Worm (Caenorhabditis elegans) whole organism, late embryonic: ENCODE results near the gene F46C5.7.
A peak's percentile ranks its signal among the peaks of the same experiment; 100 is the strongest.

ENCODE experiments used
- C08G9.2 ChIP-seq: sonication (generic microtip); optimal IDR thresholded peaks from 2 replicates; lab custom pipeline; 2016; ENCODE audit warnings: mild to moderate bottlenecking, missing genetic modification characterization, moderate library complexity, missing compliant biosample characterization
- K02D7.2 ChIP-seq: sonication (generic microtip); optimal IDR thresholded peaks from 2 replicates; lab custom pipeline; 2017; ENCODE audit warnings: mild to moderate bottlenecking, missing genetic modification characterization, missing compliant biosample characterization
- K09A11.1 ChIP-seq: sonication (generic microtip); optimal IDR thresholded peaks from 2 replicates; lab custom pipeline; 2017; ENCODE audit warnings: antibody characterized with exemption, mild to moderate bottlenecking, missing genetic modification characterization, missing compliant biosample characterization; ENCODE audit not compliant: insufficient read depth
- T23F11.4 ChIP-seq: fragments of 200-800 bp; sonication (Bioruptor generic); optimal IDR thresholded peaks from 2 replicates; lab custom pipeline; 2018; ENCODE audit warnings: mild to moderate bottlenecking, missing genetic modification characterization, missing compliant biosample characterization
- ceh-18 ChIP-seq: sonication (generic microtip); optimal IDR thresholded peaks from 2 replicates; lab custom pipeline; 2016; ENCODE audit warnings: missing genetic modification characterization, missing compliant biosample characterization
- ceh-19 ChIP-seq: fragments of 200-800 bp; sonication (Bioruptor generic); optimal IDR thresholded peaks from 2 replicates; lab custom pipeline; 2018; ENCODE audit warnings: mild to moderate bottlenecking, missing genetic modification characterization, missing compliant biosample characterization
- ceh-2 ChIP-seq: sonication (generic microtip); optimal IDR thresholded peaks from 2 replicates; lab custom pipeline; 2016; ENCODE audit warnings: missing genotype, missing genetic modification characterization, missing compliant biosample characterization
- ceh-24 ChIP-seq: sonication (generic microtip); optimal IDR thresholded peaks from 2 replicates; lab custom pipeline; 2016; ENCODE audit warnings: mild to moderate bottlenecking, missing genetic modification characterization, missing compliant biosample characterization
- ceh-31 ChIP-seq: sonication (generic microtip); optimal IDR thresholded peaks from 2 replicates; lab custom pipeline; 2016; ENCODE audit warnings: missing genetic modification characterization, missing compliant biosample characterization
- ceh-45 ChIP-seq: fragments of 200-800 bp; sonication (Bioruptor generic); IDR thresholded peaks from 2 replicates; pipeline ENCODE4 v1.3.6; 2022; ENCODE audit warnings: missing genetic modification reagents, missing genetic modification characterization, missing compliant biosample characterization
- che-1 ChIP-seq: sonication (generic microtip); optimal IDR thresholded peaks from 2 replicates; lab custom pipeline; 2016; ENCODE audit warnings: mild to moderate bottlenecking, missing genetic modification characterization, missing compliant biosample characterization
- elt-2 ChIP-seq: sonication (generic microtip); optimal IDR thresholded peaks from 2 replicates; lab custom pipeline; 2016; ENCODE audit warnings: missing genetic modification reagents, missing genetic modification characterization, missing compliant biosample characterization
- eyg-1 ChIP-seq: sonication (generic microtip); optimal IDR thresholded peaks from 2 replicates; lab custom pipeline; 2016; ENCODE audit warnings: missing genotype, missing genetic modification characterization, missing compliant biosample characterization
- fkh-6 ChIP-seq: sonication (generic microtip); optimal IDR thresholded peaks from 2 replicates; lab custom pipeline; 2016; ENCODE audit warnings: missing genetic modification characterization, missing compliant biosample characterization
- hlh-6 ChIP-seq: sonication (generic microtip); optimal IDR thresholded peaks from 2 replicates; lab custom pipeline; 2016; ENCODE audit warnings: missing genotype, missing genetic modification characterization, missing compliant biosample characterization
- hlh-8 ChIP-seq: sonication (generic microtip); optimal IDR thresholded peaks from 2 replicates; lab custom pipeline; 2016; ENCODE audit warnings: missing genotype, missing genetic modification characterization, missing compliant biosample characterization
- lim-6 ChIP-seq: sonication (generic microtip); optimal IDR thresholded peaks from 2 replicates; lab custom pipeline; 2016; ENCODE audit warnings: missing genetic modification characterization, missing compliant biosample characterization
- nfya-1 ChIP-seq: sonication (generic microtip); optimal IDR thresholded peaks from 2 replicates; lab custom pipeline; 2017; ENCODE audit warnings: missing genetic modification characterization, mild to moderate bottlenecking, missing compliant biosample characterization, antibody characterized with exemption, moderate library complexity
- nhr-11 ChIP-seq: fragments of 150-350 bp; optimal IDR thresholded peaks from 2 replicates; lab custom pipeline; 2014; ENCODE audit warnings: missing biosample characterization, missing genetic modification characterization
- odd-2 ChIP-seq: sonication (generic microtip); optimal IDR thresholded peaks from 2 replicates; lab custom pipeline; 2017; ENCODE audit warnings: antibody characterized with exemption, mild to moderate bottlenecking, missing genetic modification characterization, missing compliant biosample characterization
- pag-3 ChIP-seq: sonication (generic microtip); optimal IDR thresholded peaks from 2 replicates; lab custom pipeline; 2016; ENCODE audit warnings: missing compliant biosample characterization, missing genetic modification characterization, borderline replicate concordance
- pax-1 ChIP-seq: fragments of 150-350 bp; optimal IDR thresholded peaks from 2 replicates; lab custom pipeline; 2014; ENCODE audit warnings: missing biosample characterization, missing genetic modification characterization
- pha-4 ChIP-seq: fragments of 150-350 bp; optimal IDR thresholded peaks from 2 replicates; lab custom pipeline; 2018; ENCODE audit warnings: missing biosample characterization, missing genetic modification reagents, missing genetic modification characterization
- pros-1 ChIP-seq: fragments of 150-350 bp; optimal IDR thresholded peaks from 2 replicates; lab custom pipeline; 2014; ENCODE audit warnings: missing biosample characterization, missing genetic modification reagents, missing genetic modification characterization
- rnt-1 ChIP-seq: sonication (generic microtip); optimal IDR thresholded peaks from 2 replicates; lab custom pipeline; 2016; ENCODE audit warnings: missing genetic modification characterization, missing compliant biosample characterization
- sox-2 ChIP-seq: fragments of 200-800 bp; sonication (Bioruptor generic); IDR thresholded peaks from 2 replicates; pipeline ENCODE4 v1.3.6; 2022; ENCODE audit warnings: missing genetic modification reagents, missing genetic modification characterization, missing compliant biosample characterization
- syd-9 ChIP-seq: sonication (generic microtip); optimal IDR thresholded peaks from 2 replicates; lab custom pipeline; 2016; ENCODE audit warnings: mild to moderate bottlenecking, missing genetic modification characterization, moderate library complexity, missing compliant biosample characterization
- tbx-2 ChIP-seq: sonication (generic microtip); optimal IDR thresholded peaks from 2 replicates; lab custom pipeline; 2016; ENCODE audit warnings: missing genetic modification characterization, missing compliant biosample characterization
- tbx-7 ChIP-seq: sonication (generic microtip); optimal IDR thresholded peaks from 2 replicates; lab custom pipeline; 2016; ENCODE audit warnings: missing genotype, missing genetic modification characterization, missing compliant biosample characterization
- unc-3 ChIP-seq, 2 experiments: fragments of 200-800 bp in 1 of 2; sonication (Bioruptor generic) in 1 of 2; sonication (generic microtip) in 1 of 2; conservative IDR thresholded peaks in 1 of 2; optimal IDR thresholded peaks in 1 of 2; 2 replicates each; pipeline versions ENCODE4 v1.3.6 to Lab custom; 2016 to 2022; ENCODE audit warnings: missing compliant biosample characterization in 2 of 2, missing genetic modification characterization in 2 of 2, missing genetic modification reagents in 1 of 2
- unc-42 ChIP-seq: sonication (generic microtip); optimal IDR thresholded peaks from 2 replicates; lab custom pipeline; 2016; ENCODE audit warnings: missing genotype, missing genetic modification characterization, missing compliant biosample characterization
- unc-86 ChIP-seq: sonication (generic microtip); optimal IDR thresholded peaks from 2 replicates; lab custom pipeline; 2016; ENCODE audit warnings: missing genetic modification characterization, missing compliant biosample characterization

Gene F46C5.7

ce11 chrII:8859596-8859995 lies 20.5 kb downstream of the F46C5.7 start, which contains the start of gene snb-6:
Gene snb-6 (minus strand): TSS chrII:8859696.
- no peak for TF ChIP-seq che-1 (tag; lab: Kevin White, UChicago)

- no peak for TF ChIP-seq odd-2
- TF ChIP-seq hlh-6 (tag; lab: Kevin White, UChicago): no peak
- no peak for TF ChIP-seq sox-2 (GFP tag; lab: Robert Waterston, UW)
- no peak for TF ChIP-seq unc-86 (tag; lab: Kevin White, UChicago)
- TF ChIP-seq tbx-2: no peak
- TF ChIP-seq tbx-7 (tag; lab: Kevin White, UChicago): no peak
- TF ChIP-seq fkh-6 (tag; lab: Kevin White, UChicago): no peak
- TF ChIP-seq ceh-45: no peak
- no peak for TF ChIP-seq rnt-1 (tag; lab: Kevin White, UChicago)
- TF ChIP-seq unc-3 (GFP tag; conservative IDR thresholded peaks at IDR 0.05; lab: Robert Waterston, UW): no peak
- no peak for TF ChIP-seq unc-3 (tag; optimal IDR thresholded peaks at IDR 0.05; lab: Kevin White, UChicago)
- TF ChIP-seq, all 69 proteins: peak for 0
Measured at ce11 chrII:8865078-8865477, 26.0 kb downstream of the F46C5.7 start, which contains the start of gene npr-20. Gene npr-20 (minus strand): TSS chrII:8865178.

- TF ChIP-seq K02D7.2: no peak
- no peak for TF ChIP-seq fkh-6 (tag; lab: Kevin White, UChicago)
- no peak for TF ChIP-seq unc-42 (tag; lab: Kevin White, UChicago)
- TF ChIP-seq pros-1 (tag; lab: Kevin White, UChicago): no peak
- no peak for TF ChIP-seq pag-3 (tag; lab: Kevin White, UChicago)
- TF ChIP-seq K09A11.1 (tag; lab: Kevin White, UChicago): no peak
- no peak for TF ChIP-seq ceh-2
- TF ChIP-seq elt-2: peak; percentile 4
- no peak for TF ChIP-seq sox-2 (GFP tag; lab: Robert Waterston, UW)
Measured at ce11 chrII:8866844-8867243, 27.7 kb downstream of the F46C5.7 start.

- TF ChIP-seq C08G9.2 (tag; lab: Kevin White, UChicago) (no peak), pha-4 (no peak), ceh-19 (GFP tag; lab: Kevin White, UChicago) (no peak), eyg-1 (tag; lab: Kevin White, UChicago) (no peak), hlh-8 (no peak), pax-1 (tag; lab: Kevin White, UChicago) (no peak), unc-42 (tag; lab: Kevin White, UChicago) (no peak), syd-9 (tag; lab: Kevin White, UChicago) (no peak), nhr-11 (tag; lab: Kevin White, UChicago) (no peak), lim-6 (tag; lab: Kevin White, UChicago) (no peak), ceh-18 (tag; lab: Kevin White, UChicago) (no peak), ceh-24 (no peak), T23F11.4 (GFP tag; lab: Kevin White, UChicago) (no peak), ceh-31 (no peak), fkh-6 (tag; lab: Kevin White, UChicago) (no peak), nfya-1 (tag; lab: Kevin White, UChicago) (no peak), tbx-2 (no peak), ceh-2 (no peak), K02D7.2 (no peak)
Measured at ce11 chrII:8873842-8874241, 34.7 kb downstream of the F46C5.7 start, which contains the start of gene T07D4.2. Gene T07D4.2 (minus strand): TSS chrII:8873942.
